Worm (Caenorhabditis elegans) whole organism, late embryonic: ENCODE data around the gene clh-5.

Experiments used
- F13H6.1 ChIP-seq: sonication (generic microtip); optimal IDR thresholded peaks from 2 replicates; lab custom pipeline; 2016; ENCODE audit warnings: missing genetic modification characterization, missing compliant biosample characterization
- ceh-18 ChIP-seq: sonication (generic microtip); optimal IDR thresholded peaks from 2 replicates; lab custom pipeline; 2016; ENCODE audit warnings: missing genetic modification characterization, missing compliant biosample characterization
- dve-1 ChIP-seq: sonication (generic microtip); optimal IDR thresholded peaks from 2 replicates; lab custom pipeline; 2017; ENCODE audit warnings: antibody characterized with exemption, mild to moderate bottlenecking, missing genetic modification characterization, missing compliant biosample characterization
- fax-1 ChIP-seq: sonication (generic microtip); optimal IDR thresholded peaks from 2 replicates; lab custom pipeline; 2016; ENCODE audit warnings: missing genotype, missing genetic modification characterization, missing compliant biosample characterization
- lin-11 ChIP-seq: fragments of 200-800 bp; sonication (Bioruptor generic); optimal IDR thresholded peaks from 2 replicates; lab custom pipeline; 2018; ENCODE audit warnings: mild to moderate bottlenecking, missing genetic modification characterization, missing compliant biosample characterization

ce11 chrII:9059010-9059409, 39.4 kb downstream of the clh-5 start:
- TF ChIP-seq F13H6.1 (tag; lab: Kevin White, UChicago) (no peak), lin-11 (no peak), fax-1 (tag; lab: Kevin White, UChicago) (no peak), dve-1 (tag; lab: Kevin White, UChicago) (no peak), ceh-18 (tag; lab: Kevin White, UChicago) (no peak)
